Worm (Caenorhabditis elegans) whole organism, L4 larva: Measurements from ENCODE around the gene txt-10.

Source experiments
- F10B5.3 ChIP-seq: sonication (generic microtip); optimal IDR thresholded peaks from 2 replicates; lab custom pipeline; 2016; ENCODE audit warnings: mild to moderate bottlenecking, missing genetic modification characterization, missing compliant biosample characterization
- F26F4.8 ChIP-seq: fragments of 200-800 bp; sonication (Bioruptor generic); conservative IDR thresholded peaks from 2 replicates; pipeline ENCODE4 v1.3.6; 2022; ENCODE audit warnings: missing genetic modification characterization, missing compliant biosample characterization
- R02D3.7 ChIP-seq: fragments of 150-350 bp; sonication (generic microtip); optimal IDR thresholded peaks from 3 replicates; lab custom pipeline; 2014; ENCODE audit warnings: missing biosample characterization, missing genetic modification characterization
- Y48G9A.11 ChIP-seq: fragments of 200-800 bp; sonication (Bioruptor generic); IDR thresholded peaks from 2 replicates; pipeline ENCODE4 v1.3.6; 2022; ENCODE audit warnings: missing genetic modification reagents, missing genetic modification characterization, missing compliant biosample characterization
- Y75B8A.6 ChIP-seq: fragments of 200-800 bp; sonication (Bioruptor generic); IDR thresholded peaks from 2 replicates; pipeline ENCODE4 v1.3.6; 2022; ENCODE audit warnings: missing genetic modification reagents, missing genetic modification characterization, missing compliant biosample characterization
- ZK546.5 ChIP-seq, 2 experiments: sonication (generic microtip); optimal IDR thresholded peaks; 2 replicates each; lab custom pipeline; 2017; ENCODE audit warnings: missing biosample characterization in 2 of 2, missing genetic modification characterization in 2 of 2
- aha-1 ChIP-seq: fragments of 150-350 bp; peaks from one replicate; lab custom pipeline; 2014; ENCODE audit warnings: missing biosample characterization, missing genetic modification characterization
- arid-1 ChIP-seq: fragments of 200-800 bp; sonication (Bioruptor generic); conservative IDR thresholded peaks from 2 replicates; pipeline ENCODE4 v1.3.6; 2022; ENCODE audit warnings: missing genetic modification reagents, missing genetic modification characterization, missing compliant biosample characterization
- attf-4 ChIP-seq: sonication (generic microtip); optimal IDR thresholded peaks from 3 replicates; lab custom pipeline; 2017; ENCODE audit warnings: missing biosample characterization, missing genetic modification characterization
- ceh-44 ChIP-seq: fragments of 200-800 bp; sonication (Bioruptor generic); IDR thresholded peaks from 2 replicates; pipeline ENCODE4 v1.3.6; 2022; ENCODE audit warnings: missing genetic modification reagents, missing genetic modification characterization, missing compliant biosample characterization
- ceh-82 ChIP-seq: sonication (generic microtip); optimal IDR thresholded peaks from 2 replicates; lab custom pipeline; 2017; ENCODE audit warnings: missing biosample characterization, missing genetic modification characterization
- cey-2 ChIP-seq: sonication (generic microtip); optimal IDR thresholded peaks from 3 replicates; lab custom pipeline; 2017; ENCODE audit warnings: missing genetic modification characterization, mild to moderate bottlenecking, missing compliant biosample characterization, antibody characterized with exemption, borderline replicate concordance; ENCODE audit not compliant: insufficient read depth
- daf-12 ChIP-seq: fragments of 150-350 bp; optimal IDR thresholded peaks from 2 replicates; lab custom pipeline; 2014; ENCODE audit warnings: missing biosample characterization, missing genetic modification reagents, missing genetic modification characterization
- daf-19 ChIP-seq: fragments of 200-800 bp; sonication (Bioruptor generic); conservative IDR thresholded peaks from 2 replicates; pipeline ENCODE4 v1.3.6; 2022; ENCODE audit warnings: missing genetic modification characterization, missing compliant biosample characterization
- dmd-6 ChIP-seq: fragments of 200-800 bp; sonication (Bioruptor generic); IDR thresholded peaks from 2 replicates; pipeline ENCODE4 v1.3.6; 2022; ENCODE audit warnings: missing genetic modification reagents, missing genetic modification characterization, missing compliant biosample characterization
- duxl-1 ChIP-seq: sonication (generic microtip); optimal IDR thresholded peaks from 2 replicates; lab custom pipeline; 2016; ENCODE audit warnings: mild to moderate bottlenecking, missing genetic modification characterization, moderate library complexity, missing compliant biosample characterization; ENCODE audit not compliant: poor library complexity
- dve-1 ChIP-seq: sonication (generic microtip); optimal IDR thresholded peaks from 2 replicates; lab custom pipeline; 2017; ENCODE audit warnings: antibody characterized with exemption, mild to moderate bottlenecking, missing genetic modification characterization, missing compliant biosample characterization; ENCODE audit not compliant: insufficient read depth
- fos-1 ChIP-seq: fragments of 150-350 bp; optimal IDR thresholded peaks from 2 replicates; lab custom pipeline; 2014; ENCODE audit warnings: missing biosample characterization, missing genetic modification characterization
- hlh-11 ChIP-seq: fragments of 200-800 bp; sonication (Bioruptor generic); optimal IDR thresholded peaks from 2 replicates; lab custom pipeline; 2018; ENCODE audit warnings: mild to moderate bottlenecking, missing genetic modification characterization, missing compliant biosample characterization
- hmg-1.1 ChIP-seq: fragments of 200-800 bp; sonication (Bioruptor generic); IDR thresholded peaks from 2 replicates; pipeline ENCODE4 v1.3.6; 2022; ENCODE audit warnings: missing genetic modification reagents, missing genetic modification characterization, missing compliant biosample characterization
- lim-7 ChIP-seq: fragments of 200-800 bp; sonication (Bioruptor generic); IDR thresholded peaks from 2 replicates; pipeline ENCODE4 v1.3.6; 2022; ENCODE audit warnings: missing genetic modification characterization, missing compliant biosample characterization
- lin-13 ChIP-seq: fragments of 150-350 bp; optimal IDR thresholded peaks from 2 replicates; lab custom pipeline; 2014; ENCODE audit warnings: missing biosample characterization, missing genetic modification reagents, missing genetic modification characterization
- lin-15B ChIP-seq: fragments of 150-350 bp; sonication (generic microtip); optimal IDR thresholded peaks from 3 replicates; lab custom pipeline; 2014; ENCODE audit warnings: missing biosample characterization, missing genetic modification characterization
- lin-29 ChIP-seq: fragments of 200-800 bp; sonication (Bioruptor generic); IDR thresholded peaks from 2 replicates; pipeline ENCODE4 v1.3.6; 2022; ENCODE audit warnings: missing genetic modification reagents, missing genetic modification characterization, missing compliant biosample characterization
- lin-38 ChIP-seq: fragments of 200-800 bp; sonication (Bioruptor generic); IDR thresholded peaks from 2 replicates; pipeline ENCODE4 v1.3.6; 2022; ENCODE audit warnings: missing genetic modification reagents, missing genetic modification characterization, missing compliant biosample characterization
- lir-3 ChIP-seq: sonication (generic microtip); optimal IDR thresholded peaks from 2 replicates; lab custom pipeline; 2016; ENCODE audit warnings: mild to moderate bottlenecking, missing genetic modification characterization, missing compliant biosample characterization
- mep-1 ChIP-seq: fragments of 150-350 bp; sonication (generic microtip); optimal IDR thresholded peaks from 3 replicates; lab custom pipeline; 2014; ENCODE audit warnings: missing biosample characterization, missing genetic modification characterization
- mxl-2 ChIP-seq: fragments of 200-800 bp; sonication (Bioruptor generic); conservative IDR thresholded peaks from 2 replicates; pipeline ENCODE4 v1.3.6; 2022; ENCODE audit warnings: missing genetic modification reagents, missing genetic modification characterization, missing compliant biosample characterization
- mxl-3 ChIP-seq: fragments of 200-800 bp; sonication (Bioruptor generic); optimal IDR thresholded peaks from 2 replicates; lab custom pipeline; 2018; ENCODE audit warnings: mild to moderate bottlenecking, missing genetic modification characterization, missing compliant biosample characterization
- nhr-28 ChIP-seq: fragments of 150-350 bp; optimal IDR thresholded peaks from 2 replicates; lab custom pipeline; 2014; ENCODE audit warnings: missing biosample characterization, missing genetic modification characterization
- nhr-48 ChIP-seq: sonication (generic microtip); optimal IDR thresholded peaks from 2 replicates; lab custom pipeline; 2016; ENCODE audit warnings: mild to moderate bottlenecking, missing genetic modification characterization, missing compliant biosample characterization
- nhr-6 ChIP-seq: fragments of 150-350 bp; optimal IDR thresholded peaks from 2 replicates; lab custom pipeline; 2014; ENCODE audit warnings: missing biosample characterization, missing genetic modification characterization
- nhr-77 ChIP-seq: fragments of 150-350 bp; optimal IDR thresholded peaks from 2 replicates; lab custom pipeline; 2014; ENCODE audit warnings: missing biosample characterization, missing genetic modification characterization
- pha-4 ChIP-seq, 2 experiments: fragments of 150-350 bp in 1 of 2; fragments of 200-800 bp in 1 of 2; sonication (Bioruptor generic) in 1 of 2; IDR thresholded peaks in 1 of 2; optimal IDR thresholded peaks in 1 of 2; 2 replicates each; pipeline versions ENCODE4 v1.3.6 to Lab custom; 2014 to 2022; ENCODE audit warnings: missing genetic modification characterization in 2 of 2, missing genetic modification reagents in 2 of 2, missing biosample characterization in 1 of 2, missing compliant biosample characterization in 1 of 2
- php-3 ChIP-seq: fragments of 200-800 bp; sonication (Bioruptor generic); IDR thresholded peaks from 2 replicates; pipeline ENCODE4 v1.3.6; 2022; ENCODE audit warnings: missing genetic modification reagents, missing genetic modification characterization, missing compliant biosample characterization
- pqm-1 ChIP-seq: sonication (generic microtip); optimal IDR thresholded peaks from 2 replicates; lab custom pipeline; 2017; ENCODE audit warnings: missing biosample characterization, missing genetic modification characterization
- rbr-2 ChIP-seq: sonication (generic microtip); optimal IDR thresholded peaks from 2 replicates; lab custom pipeline; 2016; ENCODE audit warnings: missing genotype, missing genetic modification characterization, missing compliant biosample characterization
- saeg-2 ChIP-seq: fragments of 200-800 bp; sonication (Bioruptor generic); IDR thresholded peaks from 2 replicates; pipeline ENCODE4 v1.3.6; 2022; ENCODE audit warnings: missing genetic modification reagents, missing genetic modification characterization, missing compliant biosample characterization
- sdz-12 ChIP-seq: fragments of 200-800 bp; sonication (Bioruptor generic); optimal IDR thresholded peaks from 2 replicates; lab custom pipeline; 2018; ENCODE audit warnings: mild to moderate bottlenecking, missing genetic modification characterization, missing compliant biosample characterization
- set-16 ChIP-seq: fragments of 200-800 bp; sonication (Bioruptor generic); IDR thresholded peaks from 2 replicates; pipeline ENCODE4 v1.3.6; 2022; ENCODE audit warnings: missing genetic modification reagents, missing genetic modification characterization, missing compliant biosample characterization
- skn-1 ChIP-seq: fragments of 150-350 bp; optimal IDR thresholded peaks from 2 replicates; lab custom pipeline; 2014; ENCODE audit warnings: missing biosample characterization, missing genetic modification characterization
- snpc-4 ChIP-seq: fragments of 150-350 bp; optimal IDR thresholded peaks from 2 replicates; lab custom pipeline; 2014; ENCODE audit warnings: missing biosample characterization, missing genetic modification characterization
- spr-1 ChIP-seq: sonication (generic microtip); optimal IDR thresholded peaks from 2 replicates; lab custom pipeline; 2016; ENCODE audit warnings: mild to moderate bottlenecking, missing genetic modification characterization, missing compliant biosample characterization
- tra-1 ChIP-seq: fragments of 200-800 bp; sonication (Bioruptor generic); IDR thresholded peaks from 2 replicates; pipeline ENCODE4 v1.3.6; 2022; ENCODE audit warnings: missing genetic modification reagents, missing genetic modification characterization, missing compliant biosample characterization
- unc-130 ChIP-seq: sonication (generic microtip); optimal IDR thresholded peaks from 2 replicates; lab custom pipeline; 2016; ENCODE audit warnings: missing genetic modification reagents, missing genetic modification characterization, missing compliant biosample characterization
- zfp-3 ChIP-seq: fragments of 200-800 bp; sonication (Bioruptor generic); conservative IDR thresholded peaks from 2 replicates; pipeline ENCODE4 v1.3.6; 2022; ENCODE audit warnings: missing genetic modification reagents, missing genetic modification characterization, missing compliant biosample characterization
- zip-11 ChIP-seq: fragments of 200-800 bp; sonication (Bioruptor generic); IDR thresholded peaks from 2 replicates; pipeline ENCODE4 v1.3.6; 2022; ENCODE audit warnings: missing genetic modification characterization, missing compliant biosample characterization
- zip-2 ChIP-seq: fragments of 150-350 bp; optimal IDR thresholded peaks from 2 replicates; lab custom pipeline; 2014; ENCODE audit warnings: missing biosample characterization, missing genetic modification characterization

txt-10 gene

ce11 chrV:10489998-10490397 is 42.6 kb downstream of the txt-10 start, which contains the start of gene ncx-5:
Gene ncx-5 (minus strand): TSS chrV:10490098.
- TF ChIP-seq nhr-77 (tag; lab: Kevin White, UChicago), result no peak
- TF ChIP-seq lin-15B, result no peak
- TF ChIP-seq lin-38 (GFP tag; lab: Robert Waterston, UW), result no peak
- TF ChIP-seq daf-12 (tag; lab: Kevin White, UChicago), result no peak
- TF ChIP-seq lin-29 (GFP tag; lab: Robert Waterston, UW), result no peak
- TF ChIP-seq mxl-2, result no peak

DNA sequence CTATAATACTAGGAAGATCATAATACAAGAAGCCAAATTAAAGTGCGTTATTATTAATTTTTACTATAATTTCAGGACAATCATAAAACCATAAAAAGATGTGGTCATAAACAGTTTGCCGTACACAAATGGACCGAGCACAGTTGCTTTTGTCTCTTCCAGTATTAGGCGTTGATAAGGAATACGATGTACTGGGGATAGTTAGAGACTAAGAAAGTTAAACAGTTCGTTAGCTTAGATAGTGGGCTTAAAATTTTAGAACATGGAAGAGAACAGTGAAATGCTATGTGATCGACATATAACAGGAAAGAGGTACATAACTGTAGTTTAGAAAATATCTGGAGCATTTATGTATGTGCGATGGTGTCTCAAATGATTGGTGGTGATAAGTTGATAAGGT is 47.2 kb downstream of the txt-10 start:
- TF ChIP-seq duxl-1 (no peak), lin-29 (GFP tag; lab: Robert Waterston, UW) (no peak), skn-1 (tag; lab: Kevin White, UChicago) (no peak), nhr-6 (tag; lab: Kevin White, UChicago) (no peak), ZK546.5 (tag; optimal IDR thresholded peaks at IDR 0.05; lab: Kevin White, UChicago) (no peak), ceh-44 (GFP tag; lab: Robert Waterston, UW) (no peak), dmd-6 (peak; percentile 31; the same call in 1 of the 2 replicates), attf-4 (tag; lab: Kevin White, UChicago) (no peak), nhr-77 (tag; lab: Kevin White, UChicago) (no peak), F26F4.8 (no peak), Y75B8A.6 (GFP tag; lab: Robert Waterston, UW) (no peak), dve-1 (tag; lab: Kevin White, UChicago) (peak; percentile 42), lim-7 (GFP tag; lab: Robert Waterston, UW) (no peak), sdz-12 (GFP tag; lab: Kevin White, UChicago) (no peak), tra-1 (GFP tag; lab: Robert Waterston, UW) (no peak), lin-13 (GFP tag; lab: Kevin White, UChicago) (no peak), spr-1 (no peak), aha-1 (peak; percentile 94), daf-19 (GFP tag; lab: Robert Waterston, UW) (no peak), cey-2 (no peak), set-16 (GFP tag; lab: Robert Waterston, UW) (no peak), mxl-3 (GFP tag; lab: Kevin White, UChicago) (no peak), rbr-2 (tag; lab: Kevin White, UChicago) (no peak), pqm-1 (tag; lab: Kevin White, UChicago) (peak; percentile 53), ceh-82 (no peak), nhr-48 (peak; percentile 55), mep-1 (no peak), php-3 (peak; percentile 75), hmg-1.1 (GFP tag; lab: Robert Waterston, UW) (no peak), unc-130 (no peak), lir-3 (no peak), daf-12 (tag; lab: Kevin White, UChicago) (no peak), zip-11 (GFP tag; lab: Robert Waterston, UW) (no peak), pha-4 (GFP tag; IDR thresholded peaks at IDR 0.05; lab: Robert Waterston, UW) (no peak), pha-4 (tag; optimal IDR thresholded peaks at IDR 0.05; lab: Kevin White, UChicago) (no peak), R02D3.7 (no peak), Y48G9A.11 (GFP tag; lab: Robert Waterston, UW) (no peak), saeg-2 (GFP tag; lab: Robert Waterston, UW) (no peak), lin-15B (no peak), F10B5.3 (tag; lab: Kevin White, UChicago) (no peak), mxl-2 (no peak), nhr-28 (tag; lab: Kevin White, UChicago) (peak; percentile 71), zip-2 (tag; lab: Kevin White, UChicago) (no peak), zfp-3 (GFP tag; lab: Robert Waterston, UW) (no peak), arid-1 (GFP tag; lab: Robert Waterston, UW) (no peak), hlh-11 (tag; lab: Kevin White, UChicago) (peak; percentile 70), fos-1 (tag; lab: Kevin White, UChicago) (no peak), snpc-4 (tag; lab: Kevin White, UChicago) (no peak)
